Worm (Caenorhabditis elegans): ENCODE measurements around the gene sand-1.

ce11 chrIV:5409112-5409511 is 42.4 kb downstream of the sand-1 start:
- no peak for TF ChIP-seq R02D3.7 (tag; optimal IDR thresholded peaks at IDR 0.05)
- TF ChIP-seq ceh-82 (tag; optimal IDR thresholded peaks at IDR 0.05) = no peak
